Worm (Caenorhabditis elegans): Measurements from ENCODE around the gene ttr-18.

- TF ChIP-seq ceh-13 (GFP tag; optimal IDR thresholded peaks at IDR 0.05), result no peak
- TF ChIP-seq ama-1 (optimal IDR thresholded peaks at IDR 0.05), result no peak
- TF ChIP-seq tbx-11 (GFP tag; IDR thresholded peaks at IDR 0.05), result no peak
- no peak for TF ChIP-seq hmbx-1 (tag; optimal IDR thresholded peaks at IDR 0.05)
- TF ChIP-seq B0310.2 (tag; optimal IDR thresholded peaks at IDR 0.05), result no peak
- no peak for TF ChIP-seq ceh-36 (tag; optimal IDR thresholded peaks at IDR 0.05)
- no peak for TF ChIP-seq sea-1 (GFP tag; conservative IDR thresholded peaks at IDR 0.05)
Observed at ce11 chrII:11467541-11467940, 19.0 kb downstream of the ttr-18 start, which contains the start of gene klp-17.
